Fruit fly (Drosophila melanogaster) whole organism, prepupa: Measurements from ENCODE around the gene gammaTub37C.
A peak's percentile ranks its signal among the peaks of the same experiment; 100 is the strongest.

ENCODE experiments used
- CG10631 ChIP-seq: fragments of 200-800 bp; sonication (Bioruptor generic); optimal IDR thresholded peaks from 2 replicates; lab custom pipeline; 2016; ENCODE audit warnings: missing biosample characterization, missing genetic modification characterization
- CG10669 ChIP-seq: fragments of 200-800 bp; sonication (Bioruptor generic); optimal IDR thresholded peaks from 3 replicates; lab custom pipeline; 2018; ENCODE audit warnings: missing biosample characterization, mild to moderate bottlenecking, missing genetic modification characterization, moderate library complexity
- CG11294 ChIP-seq: fragments of 200-800 bp; sonication (Bioruptor generic); IDR thresholded peaks from 2 replicates; pipeline ENCODE4 v1.3.6; 2022; ENCODE audit warnings: missing biosample characterization, missing genetic modification characterization
- CG11762 ChIP-seq: fragments of 200-800 bp; sonication (Bioruptor generic); optimal IDR thresholded peaks from 3 replicates; lab custom pipeline; 2016; ENCODE audit warnings: missing biosample characterization, missing genetic modification characterization; ENCODE audit not compliant: insufficient read depth
- CG11902 ChIP-seq: fragments of 200-800 bp; sonication (Bioruptor generic); optimal IDR thresholded peaks from 3 replicates; lab custom pipeline; 2016; ENCODE audit warnings: missing biosample characterization, missing genetic modification characterization
- CG15336 ChIP-seq: fragments of 200-800 bp; sonication (Bioruptor generic); IDR thresholded peaks from 2 replicates; pipeline ENCODE4 v1.3.6; 2022; ENCODE audit warnings: missing biosample characterization, missing genetic modification characterization
- CG1621 ChIP-seq: fragments of 200-800 bp; sonication (Bioruptor generic); optimal IDR thresholded peaks from 3 replicates; lab custom pipeline; 2018; ENCODE audit warnings: missing biosample characterization, mild to moderate bottlenecking, missing genetic modification characterization
- CG16779 ChIP-seq: fragments of 200-800 bp; sonication (Bioruptor generic); optimal IDR thresholded peaks from 3 replicates; lab custom pipeline; 2017; ENCODE audit warnings: missing biosample characterization, mild to moderate bottlenecking, missing genetic modification characterization
- CG3032 ChIP-seq: fragments of 200-800 bp; optimal IDR thresholded peaks from 2 replicates; lab custom pipeline; 2019; ENCODE audit warnings: missing biosample characterization, mild to moderate bottlenecking, missing genetic modification characterization, moderate library complexity
- CG32006 ChIP-seq: fragments of 200-800 bp; sonication (Bioruptor generic); optimal IDR thresholded peaks from 3 replicates; lab custom pipeline; 2017; ENCODE audit warnings: missing biosample characterization, mild to moderate bottlenecking, missing genetic modification characterization
- CG34406 ChIP-seq: fragments of 200-800 bp; sonication (Bioruptor generic); optimal IDR thresholded peaks from 3 replicates; lab custom pipeline; 2016; ENCODE audit warnings: missing biosample characterization, missing genetic modification characterization
- CG3919 ChIP-seq: fragments of 200-800 bp; sonication (Bioruptor generic); optimal IDR thresholded peaks from 3 replicates; lab custom pipeline; 2016; ENCODE audit warnings: missing biosample characterization, missing genetic modification characterization
- CG6163 ChIP-seq: fragments of 200-800 bp; sonication (Bioruptor generic); IDR thresholded peaks from 3 replicates; pipeline ENCODE4 v1.3.6; 2022; ENCODE audit warnings: missing biosample characterization, missing genetic modification characterization
- CG6276 ChIP-seq: fragments of 200-800 bp; sonication (Bioruptor generic); optimal IDR thresholded peaks from 2 replicates; lab custom pipeline; 2017; ENCODE audit warnings: missing biosample characterization, mild to moderate bottlenecking, missing genetic modification characterization
- CG6792 ChIP-seq: fragments of 200-800 bp; sonication (Bioruptor generic); optimal IDR thresholded peaks from 3 replicates; lab custom pipeline; 2016; ENCODE audit warnings: missing biosample characterization, missing genetic modification characterization
- CG6808 ChIP-seq: fragments of 200-800 bp; sonication (Bioruptor generic); optimal IDR thresholded peaks from 3 replicates; lab custom pipeline; 2017; ENCODE audit warnings: missing biosample characterization, missing genetic modification characterization, mild to moderate bottlenecking, moderate library complexity, missing genetic modification reagents
- CG6854 ChIP-seq: fragments of 200-800 bp; sonication (Bioruptor generic); optimal IDR thresholded peaks from 2 replicates; lab custom pipeline; 2017; ENCODE audit warnings: missing biosample characterization, mild to moderate bottlenecking, missing genetic modification characterization
- CG8119 ChIP-seq: fragments of 200-800 bp; sonication (Bioruptor generic); IDR thresholded peaks from 3 replicates; pipeline ENCODE4 v1.3.6; 2022; ENCODE audit warnings: missing biosample characterization, missing genetic modification characterization
- CG8319 ChIP-seq: fragments of 200-800 bp; sonication (Bioruptor generic); optimal IDR thresholded peaks from 3 replicates; lab custom pipeline; 2016; ENCODE audit warnings: missing biosample characterization, missing genetic modification characterization
- CG9139 ChIP-seq: fragments of 200-800 bp; sonication (Bioruptor generic); optimal IDR thresholded peaks from 3 replicates; lab custom pipeline; 2017; ENCODE audit warnings: missing biosample characterization, mild to moderate bottlenecking, missing genetic modification characterization
- Eip75B ChIP-seq: fragments of 200-800 bp; sonication (Bioruptor generic); optimal IDR thresholded peaks from 3 replicates; lab custom pipeline; 2016; ENCODE audit warnings: missing biosample characterization, missing genetic modification characterization
- Eip78C ChIP-seq: fragments of 200-800 bp; sonication (Bioruptor generic); peaks from one replicate; lab custom pipeline; 2016; ENCODE audit warnings: missing biosample characterization, missing genetic modification characterization
- Ets21C ChIP-seq: fragments of 200-800 bp; sonication (Bioruptor generic); optimal IDR thresholded peaks from 3 replicates; lab custom pipeline; 2016; ENCODE audit warnings: missing biosample characterization, missing genetic modification characterization
- Ets96B ChIP-seq: fragments of 200-800 bp; optimal IDR thresholded peaks from 2 replicates; lab custom pipeline; 2019; ENCODE audit warnings: missing biosample characterization, mild to moderate bottlenecking, missing genetic modification characterization, moderate library complexity
- Gug ChIP-seq: fragments of 200-800 bp; sonication (Bioruptor generic); IDR thresholded peaks from 2 replicates; pipeline ENCODE4 v1.3.6; 2022; ENCODE audit warnings: missing biosample characterization, missing genetic modification characterization
- Hr4 ChIP-seq: fragments of 200-800 bp; sonication (Bioruptor generic); optimal IDR thresholded peaks from 3 replicates; lab custom pipeline; 2016; ENCODE audit warnings: missing biosample characterization, missing genetic modification characterization
- Lpt ChIP-seq: fragments of 200-800 bp; sonication (Bioruptor generic); optimal IDR thresholded peaks from 3 replicates; lab custom pipeline; 2016; ENCODE audit warnings: missing biosample characterization, missing genetic modification characterization
- Met ChIP-seq: fragments of 200-800 bp; sonication (Bioruptor generic); optimal IDR thresholded peaks from 3 replicates; lab custom pipeline; 2016; ENCODE audit warnings: missing biosample characterization, missing genetic modification characterization
- OdsH ChIP-seq: fragments of 200-800 bp; sonication (Bioruptor generic); optimal IDR thresholded peaks from 3 replicates; lab custom pipeline; 2016; ENCODE audit warnings: missing biosample characterization, missing genetic modification characterization
- Sox102F ChIP-seq: fragments of 200-800 bp; sonication (Bioruptor generic); optimal IDR thresholded peaks from 2 replicates; lab custom pipeline; 2016; ENCODE audit warnings: missing biosample characterization, mild to moderate bottlenecking, missing genetic modification characterization
- Sox15 ChIP-seq: fragments of 200-800 bp; sonication (Bioruptor generic); optimal IDR thresholded peaks from 3 replicates; lab custom pipeline; 2016; ENCODE audit warnings: missing biosample characterization, missing genetic modification characterization
- achi ChIP-seq: fragments of 200-800 bp; sonication (Bioruptor generic); optimal IDR thresholded peaks from 3 replicates; lab custom pipeline; 2016; ENCODE audit warnings: missing biosample characterization, missing genetic modification characterization
- acj6 ChIP-seq: fragments of 200-800 bp; sonication (Bioruptor generic); optimal IDR thresholded peaks from 3 replicates; lab custom pipeline; 2016; ENCODE audit warnings: missing biosample characterization, missing genetic modification characterization
- dac ChIP-seq: fragments of 200-800 bp; sonication (Bioruptor generic); optimal IDR thresholded peaks from 2 replicates; lab custom pipeline; 2017; ENCODE audit warnings: missing biosample characterization, mild to moderate bottlenecking, missing genetic modification characterization
- dsx ChIP-seq: fragments of 200-800 bp; optimal IDR thresholded peaks from 3 replicates; lab custom pipeline; 2019; ENCODE audit warnings: missing biosample characterization, mild to moderate bottlenecking, missing genetic modification characterization, moderate library complexity; ENCODE audit not compliant: poor library complexity, severe bottlenecking
- eg ChIP-seq: fragments of 200-800 bp; sonication (Bioruptor generic); IDR thresholded peaks from 3 replicates; pipeline ENCODE4 v1.3.6; 2022; ENCODE audit warnings: missing biosample characterization, missing genetic modification characterization
- esn ChIP-seq: fragments of 200-800 bp; sonication (Bioruptor generic); optimal IDR thresholded peaks from 2 replicates; lab custom pipeline; 2016; ENCODE audit warnings: missing biosample characterization, mild to moderate bottlenecking, missing genetic modification characterization, moderate library complexity
- fd59A ChIP-seq: fragments of 200-800 bp; sonication (Bioruptor generic); optimal IDR thresholded peaks from 2 replicates; lab custom pipeline; 2017; ENCODE audit warnings: missing biosample characterization, mild to moderate bottlenecking, missing genetic modification characterization, missing genetic modification reagents
- fkh ChIP-seq: fragments of 200-800 bp; sonication (Bioruptor generic); optimal IDR thresholded peaks from 3 replicates; lab custom pipeline; 2017; ENCODE audit warnings: missing biosample characterization, mild to moderate bottlenecking, missing genetic modification characterization, moderate library complexity
- lz ChIP-seq: fragments of 200-800 bp; sonication (Bioruptor generic); optimal IDR thresholded peaks from 3 replicates; lab custom pipeline; 2016; ENCODE audit warnings: missing biosample characterization, missing genetic modification characterization
- net ChIP-seq: fragments of 200-800 bp; sonication (Bioruptor generic); optimal IDR thresholded peaks from 3 replicates; lab custom pipeline; 2016; ENCODE audit warnings: missing biosample characterization, missing genetic modification characterization
- spab ChIP-seq: fragments of 200-800 bp; sonication (Bioruptor generic); optimal IDR thresholded peaks from 2 replicates; lab custom pipeline; 2017; ENCODE audit warnings: missing biosample characterization, mild to moderate bottlenecking, missing genetic modification characterization, missing genetic modification reagents
- ss ChIP-seq, 2 experiments: fragments of 200-800 bp; sonication (Bioruptor generic); optimal IDR thresholded peaks; 2 replicates in 1 of 2; 3 replicates in 1 of 2; lab custom pipeline; 2017 to 2018; ENCODE audit warnings: mild to moderate bottlenecking in 2 of 2, missing biosample characterization in 2 of 2, missing genetic modification characterization in 2 of 2, moderate library complexity in 1 of 2
- topi ChIP-seq: fragments of 200-800 bp; sonication (Bioruptor generic); optimal IDR thresholded peaks from 3 replicates; lab custom pipeline; 2016; ENCODE audit warnings: missing biosample characterization, missing genetic modification characterization

gammaTub37C gene

DNA sequence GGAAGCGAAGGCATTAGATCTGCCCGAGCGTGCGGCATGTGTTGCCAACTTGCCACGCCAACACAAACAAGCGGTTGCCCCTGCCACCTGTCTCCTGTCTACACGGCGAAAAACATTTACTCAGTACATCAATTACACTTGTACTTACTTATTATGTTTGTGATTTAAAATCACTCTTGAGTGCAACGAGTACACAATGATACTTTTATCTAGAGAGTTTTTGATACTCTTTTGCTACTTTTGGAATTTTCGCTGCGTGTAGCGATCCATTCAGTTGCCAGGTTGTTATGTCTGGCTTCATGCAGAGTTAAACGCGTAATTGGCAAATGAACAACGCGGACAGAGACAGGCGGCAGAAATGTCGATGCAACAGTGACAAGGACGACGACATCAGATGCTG, 8.2 kb upstream of the gammaTub37C start (continued):
- TF ChIP-seq acj6 (GFP tag; lab: Kevin White, UChicago) (peak; percentile 45), topi (GFP tag; lab: Kevin White, UChicago) (peak; percentile 46), CG1621 (peak; percentile 37), CG11762 (GFP tag; lab: Kevin White, UChicago) (peak; percentile 45), CG10669 (peak; percentile 42), CG8119 (GFP tag; lab: Robert Waterston, UW) (peak; percentile 79), CG11294 (GFP tag; lab: Robert Waterston, UW) (peak; percentile 57), spab (GFP tag; lab: Kevin White, UChicago) (peak; percentile 29), CG16779 (tag; lab: Kevin White, UChicago) (peak; percentile 23), fkh (GFP tag; lab: Kevin White, UChicago) (no peak), Eip78C (GFP tag; lab: Kevin White, UChicago) (peak; percentile 94), net (GFP tag; lab: Kevin White, UChicago) (peak; percentile 71), Lpt (peak; percentile 58), Ets21C (GFP tag; lab: Kevin White, UChicago) (no peak), CG3032 (tag; lab: Kevin White, UChicago) (peak; percentile 50), ss (GFP tag; optimal IDR thresholded peaks at IDR 0.05; lab: Kevin White, UChicago) (peak in 1 of 2 experiments; percentile 33), CG10631 (peak; percentile 57), CG6792 (GFP tag; lab: Kevin White, UChicago) (peak; percentile 35), Sox102F (GFP tag; lab: Kevin White, UChicago) (peak; percentile 12), OdsH (GFP tag; lab: Kevin White, UChicago) (peak; percentile 69), dsx (GFP tag; lab: Kevin White, UChicago) (peak; percentile 47), CG34406 (GFP tag; lab: Kevin White, UChicago) (peak; percentile 33), dac (GFP tag; lab: Kevin White, UChicago) (peak; percentile 53), CG32006 (GFP tag; lab: Kevin White, UChicago) (peak; percentile 69), CG15336 (peak; percentile 79), Ets96B (tag; lab: Kevin White, UChicago) (peak; percentile 60), CG6808 (GFP tag; lab: Kevin White, UChicago) (peak; percentile 39), eg (peak; percentile 89)
- TF ChIP-seq, all 60 proteins: peak for 48

DNA sequence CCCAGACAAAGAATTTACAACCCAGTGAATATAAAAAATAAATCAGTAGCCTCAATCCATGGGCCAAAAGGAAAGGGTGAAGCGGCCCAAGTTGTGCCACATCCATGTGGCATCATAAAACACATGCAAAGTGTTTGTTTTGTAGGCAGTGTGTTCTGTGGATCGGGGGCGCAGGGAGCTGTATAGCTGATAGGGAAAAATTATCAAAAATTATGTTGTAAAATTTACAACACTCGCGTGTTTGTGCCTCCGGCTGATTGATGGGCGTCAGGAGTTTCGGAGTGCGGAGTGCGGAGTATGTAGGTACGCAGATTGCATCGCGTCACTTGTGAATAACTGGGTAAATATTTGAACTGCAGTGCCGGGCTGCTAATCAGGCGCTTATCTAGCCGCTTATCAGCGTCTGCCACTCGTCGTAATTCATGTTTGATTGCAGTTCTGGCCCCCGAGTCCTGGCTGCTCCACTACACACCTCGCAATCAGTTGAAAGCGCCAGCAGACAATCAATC, 6.3 kb upstream of the gammaTub37C start:
- TF ChIP-seq fd59A (GFP tag; lab: Kevin White, UChicago) (no peak), CG6276 (GFP tag; lab: Kevin White, UChicago) (no peak), fkh (GFP tag; lab: Kevin White, UChicago) (peak; percentile 84), dsx (GFP tag; lab: Kevin White, UChicago) (peak; percentile 30), Eip78C (GFP tag; lab: Kevin White, UChicago) (peak; percentile 66), Gug (GFP tag; lab: Robert Waterston, UW) (0 out of 2 replicates have a peak, but pooled peaks have one; percentile 19)

- TF ChIP-seq Eip75B (GFP tag; lab: Kevin White, UChicago): peak; percentile 35
- peak in 1 of 2 experiments; percentile 56 for TF ChIP-seq ss (GFP tag; optimal IDR thresholded peaks at IDR 0.05; lab: Kevin White, UChicago)
- peak; percentile 54; the same call in 1 of the 3 replicates for TF ChIP-seq eg
- peak; percentile 61 for TF ChIP-seq CG6163 (GFP tag; lab: Robert Waterston, UW)
- TF ChIP-seq Sox15 (GFP tag; lab: Kevin White, UChicago): no peak
- peak; percentile 8 for TF ChIP-seq CG6808 (GFP tag; lab: Kevin White, UChicago)
- TF ChIP-seq CG11902 (GFP tag; lab: Kevin White, UChicago): no peak
- TF ChIP-seq CG8119 (GFP tag; lab: Robert Waterston, UW): 0 out of 3 replicates have a peak, but pooled peaks have one; percentile 28
- TF ChIP-seq fkh (GFP tag; lab: Kevin White, UChicago): peak; percentile 93
- TF ChIP-seq Hr4: no peak
- TF ChIP-seq Met (GFP tag; lab: Kevin White, UChicago): no peak
- peak; percentile 31; the same call in 1 of the 2 replicates for TF ChIP-seq CG15336
- TF ChIP-seq Eip78C (GFP tag; lab: Kevin White, UChicago): peak; percentile 81
- TF ChIP-seq CG6854 (GFP tag; lab: Kevin White, UChicago): peak; percentile 42
- TF ChIP-seq esn: peak; percentile 38
- peak; percentile 35 for TF ChIP-seq achi (GFP tag; lab: Kevin White, UChicago)
- TF ChIP-seq CG9139 (GFP tag; lab: Kevin White, UChicago): peak; percentile 4
- TF ChIP-seq CG3919 (GFP tag; lab: Kevin White, UChicago): peak; percentile 59
- no peak for TF ChIP-seq CG8319 (GFP tag; lab: Kevin White, UChicago)
- no peak for TF ChIP-seq lz
- TF ChIP-seq, all 60 proteins: peak for 14
These were observed 4.7 kb upstream of the gammaTub37C start, which contains the start of gene drl for dm6 chr2L:19190195-19190594. drl (plus strand) TSS chr2L:19190342.
